Worm (Caenorhabditis elegans): Measurements from ENCODE around the gene K05F6.14.

ce11 chrII:1568214-1568613 is 6.3 kb downstream of the K05F6.14 start, which contains the start of gene fbxb-49:
- TF ChIP-seq egl-27 (tag; optimal IDR thresholded peaks at IDR 0.05) (no peak), unc-39 (tag; optimal IDR thresholded peaks at IDR 0.05) (no peak), pqm-1 (tag; optimal IDR thresholded peaks at IDR 0.05) (no peak), nhr-12 (tag; optimal IDR thresholded peaks at IDR 0.05) (no peak), ZK546.5 (tag; optimal IDR thresholded peaks at IDR 0.05) (no peak)
